Worm (Caenorhabditis elegans) whole organism, L4 larva: ENCODE measurements around the gene Y110A2AL.1.

Source experiments
- ceh-32 ChIP-seq: sonication (generic microtip); optimal IDR thresholded peaks from 2 replicates; lab custom pipeline; 2016; ENCODE audit warnings: mild to moderate bottlenecking, missing genetic modification characterization, missing compliant biosample characterization; ENCODE audit not compliant: poor library complexity
- lin-29 ChIP-seq: fragments of 200-800 bp; sonication (Bioruptor generic); IDR thresholded peaks from 2 replicates; pipeline ENCODE4 v1.3.6; 2022; ENCODE audit warnings: missing genetic modification reagents, missing genetic modification characterization, missing compliant biosample characterization
- nhr-41 ChIP-seq: fragments of 200-800 bp; sonication (Bioruptor generic); IDR thresholded peaks from 2 replicates; pipeline ENCODE4 v1.3.6; 2022; ENCODE audit warnings: missing genetic modification reagents, missing genetic modification characterization, missing compliant biosample characterization
- nhr-77 ChIP-seq: fragments of 150-350 bp; optimal IDR thresholded peaks from 2 replicates; lab custom pipeline; 2014; ENCODE audit warnings: missing biosample characterization, missing genetic modification characterization
- snpc-1.2 ChIP-seq: fragments of 200-800 bp; sonication (Bioruptor generic); IDR thresholded peaks from 2 replicates; pipeline ENCODE4 v1.3.6; 2022; ENCODE audit warnings: missing genetic modification reagents, missing genetic modification characterization, missing compliant biosample characterization
- tag-97 ChIP-seq: fragments of 200-800 bp; sonication (Bioruptor generic); IDR thresholded peaks from 2 replicates; pipeline ENCODE4 v1.3.6; 2022; ENCODE audit warnings: missing genetic modification characterization, missing compliant biosample characterization
- unc-62 ChIP-seq, 3 experiments: fragments of 150-350 bp in 1 of 3; sonication (generic microtip); optimal IDR thresholded peaks in 2 of 3; peaks in 1 of 3; 1 replicate in 1 of 3; 2 replicates in 2 of 3; lab custom pipeline; 2014 to 2017; ENCODE audit warnings: missing biosample characterization in 3 of 3, missing genetic modification characterization in 3 of 3, missing genetic modification reagents in 3 of 3, missing genotype in 1 of 3

DNA sequence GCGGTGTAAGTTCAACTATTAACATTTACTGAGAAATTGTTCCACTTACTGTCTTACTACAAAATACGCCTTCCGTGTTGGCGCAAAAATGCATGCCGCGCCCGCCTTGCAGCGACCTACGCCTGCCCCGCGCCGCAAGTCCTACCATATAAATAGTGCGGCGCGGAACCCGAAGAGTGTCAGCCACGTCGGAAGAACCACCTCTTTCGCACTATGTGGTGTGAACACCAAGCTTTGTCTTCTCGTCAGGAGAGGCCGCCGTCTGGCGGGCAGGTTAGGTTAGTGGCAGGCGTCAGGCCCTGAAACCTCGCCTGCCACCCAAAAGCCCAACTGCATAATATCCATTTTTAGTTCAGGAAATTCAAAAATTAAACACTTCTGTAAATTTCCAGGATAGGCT is 9.5 kb upstream of the Y110A2AL.1 start:
- TF ChIP-seq nhr-41 (GFP tag; lab: Robert Waterston, UW) (no peak), lin-29 (no peak), snpc-1.2 (GFP tag; lab: Robert Waterston, UW) (no peak), unc-62 (GFP tag; optimal IDR thresholded peaks at IDR 0.05 in 1 of 2; lab: Kevin White, UChicago) (no peak), unc-62 (tag; optimal IDR thresholded peaks at IDR 0.05; lab: Kevin White, UChicago) (no peak), ceh-32 (tag; lab: Kevin White, UChicago) (no peak), nhr-77 (no peak), tag-97 (GFP tag; lab: Robert Waterston, UW) (no peak)
